Worm (Caenorhabditis elegans) whole organism, L3 larva: ENCODE results near the gene T13C5.6.

ENCODE experiments used
- R02D3.7 ChIP-seq: fragments of 150-350 bp; optimal IDR thresholded peaks from 2 replicates; lab custom pipeline; 2014; ENCODE audit warnings: missing biosample characterization, missing genetic modification characterization
- ama-1 ChIP-seq: fragments of 150-350 bp; optimal IDR thresholded peaks from 2 replicates; lab custom pipeline; 2018
- egl-27 ChIP-seq: sonication (generic microtip); optimal IDR thresholded peaks from 4 replicates; lab custom pipeline; 2017; ENCODE audit warnings: missing biosample characterization, missing genetic modification reagents, missing genetic modification characterization
- elt-1 ChIP-seq: fragments of 150-350 bp; optimal IDR thresholded peaks from 2 replicates; lab custom pipeline; 2014; ENCODE audit warnings: missing biosample characterization, missing genetic modification characterization
- lin-15B ChIP-seq: fragments of 150-350 bp; optimal IDR thresholded peaks from 2 replicates; lab custom pipeline; 2014; ENCODE audit warnings: missing biosample characterization, missing genetic modification characterization
- nhr-12 ChIP-seq: fragments of 150-350 bp; optimal IDR thresholded peaks from 2 replicates; lab custom pipeline; 2014; ENCODE audit warnings: missing biosample characterization, missing genetic modification characterization
- nhr-28 ChIP-seq: fragments of 150-350 bp; optimal IDR thresholded peaks from 2 replicates; lab custom pipeline; 2014; ENCODE audit warnings: missing biosample characterization, missing genetic modification characterization
- nhr-43 ChIP-seq: sonication (generic microtip); optimal IDR thresholded peaks from 2 replicates; lab custom pipeline; 2016; ENCODE audit warnings: mild to moderate bottlenecking, missing genetic modification characterization, missing compliant biosample characterization; ENCODE audit not compliant: poor library complexity, severe bottlenecking
- pha-4 ChIP-seq: fragments of 150-350 bp; optimal IDR thresholded peaks from 2 replicates; lab custom pipeline; 2014; ENCODE audit warnings: missing biosample characterization, missing genetic modification reagents, missing genetic modification characterization
- pqm-1 ChIP-seq: fragments of 150-350 bp; optimal IDR thresholded peaks from 2 replicates; lab custom pipeline; 2017; ENCODE audit warnings: missing biosample characterization, missing genetic modification characterization, inconsistent platforms
- snpc-4 ChIP-seq: fragments of 150-350 bp; optimal IDR thresholded peaks from 2 replicates; lab custom pipeline; 2014; ENCODE audit warnings: missing biosample characterization, missing genetic modification characterization
- unc-62 ChIP-seq: fragments of 150-350 bp; sonication (generic microtip); optimal IDR thresholded peaks from 4 replicates; lab custom pipeline; 2014; ENCODE audit warnings: missing biosample characterization, missing genetic modification reagents, missing genetic modification characterization
- zag-1 ChIP-seq: fragments of 150-350 bp; optimal IDR thresholded peaks from 2 replicates; lab custom pipeline; 2014; ENCODE audit warnings: missing biosample characterization, missing genetic modification characterization
- ztf-4 ChIP-seq: fragments of 150-350 bp; optimal IDR thresholded peaks from 2 replicates; lab custom pipeline; 2014; ENCODE audit warnings: missing biosample characterization, missing genetic modification characterization

ce11 chrX:6232998-6233626, 25.6 kb upstream of the T13C5.6 start, which contains the start of gene C14F11.4:
- no peak for TF ChIP-seq snpc-4 (tag; lab: Kevin White, UChicago)
- TF ChIP-seq ama-1 (lab: Kevin White, UChicago): no peak
- TF ChIP-seq R02D3.7: no peak
- TF ChIP-seq unc-62 (GFP tag; lab: Kevin White, UChicago): no peak
- no peak for TF ChIP-seq lin-15B (tag; lab: Kevin White, UChicago)
- no peak for TF ChIP-seq nhr-28 (tag; lab: Kevin White, UChicago)
- no peak for TF ChIP-seq zag-1 (tag; lab: Kevin White, UChicago)
- TF ChIP-seq pha-4 (tag; lab: Kevin White, UChicago): no peak
- TF ChIP-seq pqm-1 (tag; lab: Kevin White, UChicago): no peak
- TF ChIP-seq nhr-12 (tag; lab: Kevin White, UChicago): no peak
- TF ChIP-seq elt-1 (tag; lab: Kevin White, UChicago): no peak
- TF ChIP-seq egl-27 (tag; lab: Kevin White, UChicago): no peak
- TF ChIP-seq nhr-43 (tag; lab: Kevin White, UChicago): no peak
- no peak for TF ChIP-seq ztf-4 (tag; lab: Kevin White, UChicago)
